Fruit fly (Drosophila melanogaster) whole organism, wandering third instar larva: ENCODE measurements around the gene Nnf1b.

ENCODE experiments used
- Abd-B ChIP-seq: fragments of >200 bp; optimal IDR thresholded peaks from 2 replicates; lab custom pipeline; 2017; ENCODE audit warnings: missing biosample characterization, missing genetic modification characterization
- CG32264 ChIP-seq: fragments of 200-800 bp; sonication (Bioruptor generic); optimal IDR thresholded peaks from 2 replicates; lab custom pipeline; 2016; ENCODE audit warnings: missing biosample characterization, missing genetic modification characterization
- CG9705 ChIP-seq: fragments of 200-800 bp; sonication (Bioruptor generic); optimal IDR thresholded peaks from 2 replicates; lab custom pipeline; 2018; ENCODE audit warnings: missing biosample characterization, mild to moderate bottlenecking, missing genetic modification characterization
- CrebA ChIP-seq: fragments of 200-800 bp; sonication (Bioruptor generic); optimal IDR thresholded peaks from 2 replicates; lab custom pipeline; 2016; ENCODE audit warnings: missing biosample characterization, mild to moderate bottlenecking, missing genetic modification characterization, borderline replicate concordance
- Dfd ChIP-seq: fragments of >200 bp; optimal IDR thresholded peaks from 2 replicates; lab custom pipeline; 2017; ENCODE audit warnings: missing biosample characterization, missing genetic modification characterization
- Dif ChIP-seq: fragments of 200-275, 200-300 bp; sonication (Bioruptor generic); optimal IDR thresholded peaks from 2 replicates; lab custom pipeline; 2018; ENCODE audit warnings: missing biosample characterization, missing genetic modification characterization; ENCODE audit not compliant: partially characterized antibody
- GATAd ChIP-seq: sonication (Bioruptor generic); optimal IDR thresholded peaks from 2 replicates; lab custom pipeline; 2016; ENCODE audit warnings: missing biosample characterization, missing genetic modification characterization
- HLH106 ChIP-seq: fragments of 200-800 bp; optimal IDR thresholded peaks from 3 replicates; lab custom pipeline; 2019; ENCODE audit warnings: missing biosample characterization, mild to moderate bottlenecking, missing genetic modification characterization, moderate library complexity
- Hnf4 ChIP-seq: fragments of 200-800 bp; sonication (Bioruptor generic); optimal IDR thresholded peaks from 2 replicates; lab custom pipeline; 2016; ENCODE audit warnings: missing biosample characterization, mild to moderate bottlenecking, missing genetic modification characterization
- Hr83 ChIP-seq: fragments of 200-300 bp; sonication (Bioruptor generic); optimal IDR thresholded peaks from 2 replicates; lab custom pipeline; 2016; ENCODE audit warnings: missing biosample characterization, mild to moderate bottlenecking, missing genetic modification characterization, moderate library complexity; ENCODE audit not compliant: poor library complexity, severe bottlenecking
- Jra ChIP-seq: sonication (Bioruptor generic); optimal IDR thresholded peaks from 2 replicates; lab custom pipeline; 2016; ENCODE audit warnings: missing biosample characterization, missing genetic modification characterization
- Mio ChIP-seq: sonication (Bioruptor generic); optimal IDR thresholded peaks from 2 replicates; lab custom pipeline; 2016; ENCODE audit warnings: missing biosample characterization, missing genetic modification characterization
- Myc ChIP-seq: fragments of >200 bp; optimal IDR thresholded peaks from 2 replicates; lab custom pipeline; 2017
- OdsH ChIP-seq: fragments of 200-800 bp; sonication (Bioruptor generic); optimal IDR thresholded peaks from 2 replicates; lab custom pipeline; 2016; ENCODE audit warnings: missing biosample characterization, mild to moderate bottlenecking, missing genetic modification characterization
- Rel ChIP-seq, 2 experiments: fragments of 200-800 bp; sonication (Bioruptor generic) in 1 of 2; optimal IDR thresholded peaks; 2 replicates in 1 of 2; 3 replicates in 1 of 2; lab custom pipeline; 2016 to 2019; ENCODE audit warnings: mild to moderate bottlenecking in 2 of 2, missing biosample characterization in 2 of 2, missing genetic modification characterization in 2 of 2, moderate library complexity in 1 of 2
- Sp1 ChIP-seq: fragments of 200-800 bp; sonication (Bioruptor generic); optimal IDR thresholded peaks from 3 replicates; lab custom pipeline; 2019; ENCODE audit warnings: missing biosample characterization, mild to moderate bottlenecking, missing genetic modification characterization, moderate library complexity
- Vsx2 ChIP-seq: fragments of 200-300, 225-300 bp; sonication (Bioruptor generic); optimal IDR thresholded peaks from 2 replicates; lab custom pipeline; 2018; ENCODE audit warnings: missing biosample characterization, missing genetic modification characterization; ENCODE audit not compliant: partially characterized antibody
- br ChIP-seq: fragments of 200-800 bp; sonication (Bioruptor generic); optimal IDR thresholded peaks from 2 replicates; lab custom pipeline; 2016; ENCODE audit warnings: missing biosample characterization, missing genetic modification characterization
- brk ChIP-seq: fragments of 200-800 bp; sonication (Bioruptor generic); optimal IDR thresholded peaks from 2 replicates; lab custom pipeline; 2016; ENCODE audit warnings: missing biosample characterization, mild to moderate bottlenecking, missing genetic modification characterization
- dmrt93B ChIP-seq: fragments of 200-800 bp; sonication (Bioruptor generic); optimal IDR thresholded peaks from 2 replicates; lab custom pipeline; 2018; ENCODE audit warnings: missing biosample characterization, mild to moderate bottlenecking, missing genetic modification characterization
- dsf ChIP-seq: sonication (Bioruptor generic); optimal IDR thresholded peaks from 2 replicates; lab custom pipeline; 2016; ENCODE audit warnings: missing biosample characterization, missing genetic modification characterization, borderline replicate concordance
- ey ChIP-seq: fragments of 200-800 bp; sonication (Bioruptor generic); optimal IDR thresholded peaks from 2 replicates; lab custom pipeline; 2016; ENCODE audit warnings: missing biosample characterization, missing genetic modification characterization
- foxo ChIP-seq, 2 experiments: fragments of 200-800 bp; sonication (Bioruptor generic); optimal IDR thresholded peaks; 2 replicates in 1 of 2; 3 replicates in 1 of 2; lab custom pipeline; 2016 to 2017; ENCODE audit warnings: missing biosample characterization in 2 of 2, missing genetic modification characterization in 2 of 2
- fru ChIP-seq: fragments of 200-800 bp; sonication (Bioruptor generic); optimal IDR thresholded peaks from 3 replicates; lab custom pipeline; 2016; ENCODE audit warnings: missing biosample characterization, mild to moderate bottlenecking, missing genetic modification characterization
- h ChIP-seq: fragments of 200-800 bp; sonication (Bioruptor generic); optimal IDR thresholded peaks from 3 replicates; lab custom pipeline; 2016; ENCODE audit warnings: missing biosample characterization, mild to moderate bottlenecking, missing genetic modification characterization
- jim ChIP-seq: fragments of 175-275, 200-325 bp; sonication (Bioruptor generic); optimal IDR thresholded peaks from 2 replicates; lab custom pipeline; 2016; ENCODE audit warnings: missing biosample characterization, mild to moderate bottlenecking, missing genetic modification characterization
- pan ChIP-seq: fragments of >200 bp; optimal IDR thresholded peaks from 2 replicates; lab custom pipeline; 2017
- psq ChIP-seq: fragments of 200-800 bp; sonication (Bioruptor generic); optimal IDR thresholded peaks from 3 replicates; lab custom pipeline; 2017; ENCODE audit warnings: missing biosample characterization, mild to moderate bottlenecking, missing genetic modification characterization, moderate library complexity
- rgr ChIP-seq: fragments of 200-800 bp; sonication (Bioruptor generic); optimal IDR thresholded peaks from 3 replicates; lab custom pipeline; 2016; ENCODE audit warnings: missing biosample characterization, mild to moderate bottlenecking, missing genetic modification characterization
- sage ChIP-seq: fragments of 200-800 bp; sonication (Bioruptor generic); optimal IDR thresholded peaks from 2 replicates; lab custom pipeline; 2016; ENCODE audit warnings: missing biosample characterization, mild to moderate bottlenecking, missing genetic modification characterization
- sv ChIP-seq: fragments of 200-800 bp; sonication (Bioruptor generic); optimal IDR thresholded peaks from 3 replicates; lab custom pipeline; 2016; ENCODE audit warnings: missing biosample characterization, missing genetic modification characterization
- tai ChIP-seq: sonication (Bioruptor generic); optimal IDR thresholded peaks from 2 replicates; lab custom pipeline; 2016; ENCODE audit warnings: missing biosample characterization, missing genetic modification characterization
- usp ChIP-seq: fragments of >200 bp; optimal IDR thresholded peaks from 2 replicates; lab custom pipeline; 2017; ENCODE audit warnings: missing biosample characterization, missing genetic modification characterization
- woc ChIP-seq: sonication (Bioruptor generic); optimal IDR thresholded peaks from 2 replicates; lab custom pipeline; 2016; ENCODE audit warnings: missing biosample characterization, mild to moderate bottlenecking, missing genetic modification characterization

Gene Nnf1b

DNA sequence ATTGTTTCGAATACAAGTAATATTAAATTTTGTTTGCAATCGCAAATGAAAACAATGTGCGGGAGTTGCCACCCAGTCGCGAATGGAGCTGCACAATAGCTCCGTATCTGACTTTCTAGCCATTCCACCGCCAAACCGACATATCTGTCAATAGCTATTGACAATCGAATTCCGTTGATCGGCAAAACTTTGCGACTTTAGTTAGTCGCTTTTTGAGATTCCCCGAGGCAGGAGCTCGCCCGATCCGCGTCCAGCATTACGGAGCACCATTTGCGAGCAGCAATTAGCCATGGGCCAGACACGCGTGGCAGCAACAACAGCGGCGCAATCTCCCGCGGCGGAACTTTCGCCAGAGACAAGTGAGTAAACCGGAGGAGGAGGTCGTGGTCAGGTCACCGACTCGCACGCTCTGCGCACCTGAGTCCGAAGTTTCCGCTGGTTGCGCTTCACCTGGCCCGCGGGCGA is 42.3 kb downstream of the Nnf1b start, which contains the start of the genes CG4291 and kraken:
Gene CG4291 (minus strand): TSS at position 84 of the 465 bp plus-strand sequence.
Gene kraken (plus strand): TSS at position 122 of the 465 bp plus-strand sequence.
- TF ChIP-seq CG32264, result no peak
- TF ChIP-seq Hnf4 (GFP tag; lab: Kevin White, UChicago), result peak; percentile 70
- peak; percentile 49 for TF ChIP-seq Sp1 (GFP tag; lab: Kevin White, UChicago)
- no peak for TF ChIP-seq Dfd (GFP tag; lab: Kevin White, UChicago)
- peak; percentile 15 for TF ChIP-seq fru (GFP tag; lab: Kevin White, UChicago)
- no peak for TF ChIP-seq dmrt93B (GFP tag; lab: Kevin White, UChicago)
- no peak for TF ChIP-seq Vsx2 (GFP tag; lab: Kevin White, UChicago)
- TF ChIP-seq h (GFP tag; lab: Kevin White, UChicago), result peak; percentile 74
- no peak for TF ChIP-seq dsf
- peak; percentile 59 for TF ChIP-seq sv (GFP tag; lab: Kevin White, UChicago)
- TF ChIP-seq pan (lab: Kevin White, UChicago), result no peak
- no peak for TF ChIP-seq Rel (GFP tag; optimal IDR thresholded peaks at IDR 0.05; lab: Kevin White, UChicago)
- peak; percentile 43 for TF ChIP-seq Rel (tag; optimal IDR thresholded peaks at IDR 0.05; lab: Kevin White, UChicago)
- no peak for TF ChIP-seq GATAd (GFP tag; lab: Kevin White, UChicago)
- TF ChIP-seq woc (GFP tag; lab: Kevin White, UChicago), result peak; percentile 26
- TF ChIP-seq rgr, result peak; percentile 66
- TF ChIP-seq ey, result peak; percentile 36
- TF ChIP-seq Dif (GFP tag; lab: Kevin White, UChicago), result no peak
- TF ChIP-seq CG9705 (GFP tag; lab: Kevin White, UChicago), result peak; percentile 45
- TF ChIP-seq CrebA (GFP tag; lab: Kevin White, UChicago), result no peak
- TF ChIP-seq sage, result no peak
- TF ChIP-seq HLH106, result peak; percentile 51
- TF ChIP-seq br (GFP tag; lab: Kevin White, UChicago), result peak; percentile 43
- TF ChIP-seq foxo (GFP tag; optimal IDR thresholded peaks at IDR 0.05; lab: Kevin White, UChicago), result peak in 1 of 2 experiments; percentile 61
- peak; percentile 60 for TF ChIP-seq Hr83 (GFP tag; lab: Kevin White, UChicago)
- TF ChIP-seq psq (GFP tag; lab: Kevin White, UChicago), result peak; percentile 35
- TF ChIP-seq OdsH (GFP tag; lab: Kevin White, UChicago), result peak; percentile 23
- TF ChIP-seq brk (GFP tag; lab: Kevin White, UChicago), result no peak
- peak; percentile 96 for TF ChIP-seq Myc (lab: Kevin White, UChicago)

- TF ChIP-seq CG32264 (no peak), foxo (GFP tag; optimal IDR thresholded peaks at IDR 0.05; lab: Kevin White, UChicago) (peak in 1 of 2 experiments; percentile 61), Sp1 (GFP tag; lab: Kevin White, UChicago) (peak; percentile 51), woc (GFP tag; lab: Kevin White, UChicago) (peak; percentile 19), ey (peak; percentile 40), Dfd (GFP tag; lab: Kevin White, UChicago) (no peak), Mio (GFP tag; lab: Kevin White, UChicago) (no peak), rgr (peak; percentile 35), Hnf4 (GFP tag; lab: Kevin White, UChicago) (peak; percentile 40), Abd-B (no peak), psq (GFP tag; lab: Kevin White, UChicago) (peak; percentile 12), sv (GFP tag; lab: Kevin White, UChicago) (peak; percentile 33), h (GFP tag; lab: Kevin White, UChicago) (peak; percentile 47), HLH106 (peak; percentile 47), tai (GFP tag; lab: Kevin White, UChicago) (no peak), jim (no peak), fru (GFP tag; lab: Kevin White, UChicago) (peak; percentile 19)
Measured at dm6 chr2L:855052-855547, 44.7 kb downstream of the Nnf1b start, which contains the start of gene CG13949. CG13949 (plus strand) TSS chr2L:855337.

DNA sequence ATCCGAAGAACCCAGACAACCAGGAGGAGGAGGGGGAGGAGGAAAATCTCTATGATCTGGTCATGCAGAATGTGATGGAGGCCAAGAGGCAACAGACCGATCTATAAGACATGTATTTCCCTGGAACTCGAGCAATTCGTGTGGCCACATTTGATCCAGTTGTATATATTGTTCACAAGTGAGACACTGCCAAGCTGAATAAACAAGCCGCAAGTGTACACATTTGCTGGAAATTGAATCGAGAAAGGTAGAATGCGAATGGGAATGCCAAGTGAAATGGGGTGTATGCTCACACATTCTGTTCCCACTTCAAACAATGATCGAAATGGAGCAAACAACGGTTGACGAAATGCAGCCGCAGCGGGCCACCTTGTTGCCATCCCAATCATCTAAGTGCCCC is 45.6 kb downstream of the Nnf1b start:
- peak; percentile 18 for TF ChIP-seq psq (GFP tag; lab: Kevin White, UChicago)
- TF ChIP-seq Hr83 (GFP tag; lab: Kevin White, UChicago), result peak; percentile 99
- peak; percentile 15 for TF ChIP-seq HLH106
- TF ChIP-seq dsf, result no peak
- TF ChIP-seq Sp1 (GFP tag; lab: Kevin White, UChicago), result peak; percentile 39
- peak; percentile 67 for TF ChIP-seq Hnf4 (GFP tag; lab: Kevin White, UChicago)
- TF ChIP-seq rgr, result peak; percentile 80
- peak; percentile 7 for TF ChIP-seq CG9705 (GFP tag; lab: Kevin White, UChicago)
- no peak for TF ChIP-seq tai (GFP tag; lab: Kevin White, UChicago)
- peak; percentile 86 for TF ChIP-seq h (GFP tag; lab: Kevin White, UChicago)
- no peak for TF ChIP-seq Dif (GFP tag; lab: Kevin White, UChicago)
- TF ChIP-seq fru (GFP tag; lab: Kevin White, UChicago), result peak; percentile 51
- TF ChIP-seq br (GFP tag; lab: Kevin White, UChicago), result peak; percentile 43
- peak; percentile 83 for TF ChIP-seq jim
- TF ChIP-seq foxo (GFP tag; optimal IDR thresholded peaks at IDR 0.05; lab: Kevin White, UChicago), result peak in 1 of 2 experiments; percentile 42
- peak; percentile 76 for TF ChIP-seq OdsH (GFP tag; lab: Kevin White, UChicago)
- peak; percentile 65 for TF ChIP-seq Jra (GFP tag; lab: Kevin White, UChicago)
- no peak for TF ChIP-seq usp (GFP tag; lab: Kevin White, UChicago)
- TF ChIP-seq ey, result peak; percentile 16
